Worm (Caenorhabditis elegans) whole organism, early embryonic: ENCODE data around the gene nid-1.

Source experiments
- B0310.2 ChIP-seq: sonication (generic microtip); optimal IDR thresholded peaks from 2 replicates; lab custom pipeline; 2016; ENCODE audit warnings: mild to moderate bottlenecking, missing genetic modification characterization, missing compliant biosample characterization
- F13C5.2 ChIP-seq: sonication (generic microtip); optimal IDR thresholded peaks from 2 replicates; lab custom pipeline; 2017; ENCODE audit warnings: mild to moderate bottlenecking, missing genetic modification characterization, inconsistent platforms, missing compliant biosample characterization
- aly-1 ChIP-seq: sonication (generic microtip); optimal IDR thresholded peaks from 2 replicates; lab custom pipeline; 2016; ENCODE audit warnings: missing genetic modification characterization, missing compliant biosample characterization
- ama-1 ChIP-seq: fragments of 150-350 bp; optimal IDR thresholded peaks from 2 replicates; lab custom pipeline; 2014
- ceh-13 ChIP-seq: fragments of 200-800 bp; sonication (Bioruptor generic); optimal IDR thresholded peaks from 2 replicates; lab custom pipeline; 2018; ENCODE audit warnings: mild to moderate bottlenecking, missing genetic modification characterization, missing compliant biosample characterization
- ceh-36 ChIP-seq: sonication (generic microtip); optimal IDR thresholded peaks from 2 replicates; lab custom pipeline; 2016; ENCODE audit warnings: missing genetic modification characterization, inconsistent platforms, missing compliant biosample characterization
- ets-7 ChIP-seq: sonication (generic microtip); optimal IDR thresholded peaks from 2 replicates; lab custom pipeline; 2016; ENCODE audit warnings: missing genotype, missing genetic modification characterization, missing compliant biosample characterization
- flt-1 ChIP-seq: fragments of 200-800 bp; sonication (Bioruptor generic); IDR thresholded peaks from 2 replicates; pipeline ENCODE4 v1.3.6; 2022; ENCODE audit warnings: missing genetic modification characterization, missing compliant biosample characterization
- hmbx-1 ChIP-seq: sonication (generic microtip); optimal IDR thresholded peaks from 2 replicates; lab custom pipeline; 2016; ENCODE audit warnings: mild to moderate bottlenecking, missing genetic modification characterization, missing compliant biosample characterization
- hmg-4 ChIP-seq: fragments of 200-800 bp; sonication (Bioruptor generic); optimal IDR thresholded peaks from 2 replicates; lab custom pipeline; 2018; ENCODE audit warnings: mild to moderate bottlenecking, missing genetic modification characterization, missing compliant biosample characterization
- hnd-1 ChIP-seq: sonication (generic microtip); optimal IDR thresholded peaks from 2 replicates; lab custom pipeline; 2016; ENCODE audit warnings: missing genetic modification characterization, missing compliant biosample characterization
- pes-1 ChIP-seq: fragments of 200-800 bp; sonication (Bioruptor generic); IDR thresholded peaks from 2 replicates; pipeline ENCODE4 v1.3.6; 2022; ENCODE audit warnings: missing genetic modification reagents, missing genetic modification characterization, missing compliant biosample characterization
- scrt-1 ChIP-seq: fragments of 200-800 bp; sonication (Bioruptor generic); IDR thresholded peaks from 2 replicates; pipeline ENCODE4 v1.3.6; 2022; ENCODE audit warnings: missing genetic modification characterization, missing compliant biosample characterization
- sea-1 ChIP-seq: fragments of 200-800 bp; sonication (Bioruptor generic); conservative IDR thresholded peaks from 2 replicates; pipeline ENCODE4 v1.3.6; 2022; ENCODE audit warnings: missing genetic modification characterization, missing compliant biosample characterization
- tbx-11 ChIP-seq: fragments of 200-800 bp; sonication (Bioruptor generic); IDR thresholded peaks from 2 replicates; pipeline ENCODE4 v1.3.6; 2022; ENCODE audit warnings: missing genetic modification characterization, missing compliant biosample characterization
- tbx-37 ChIP-seq: fragments of 200-800 bp; sonication (Bioruptor generic); conservative IDR thresholded peaks from 2 replicates; pipeline ENCODE4 v1.3.6; 2022; ENCODE audit warnings: missing genetic modification reagents, missing genetic modification characterization, missing compliant biosample characterization
- tra-4 ChIP-seq: sonication (generic microtip); optimal IDR thresholded peaks from 2 replicates; lab custom pipeline; 2017; ENCODE audit warnings: missing genetic modification characterization, missing compliant biosample characterization

The nid-1 gene

ce11 chrV:12908614-12909013 is 1.3 kb upstream of the nid-1 start:
- TF ChIP-seq hmg-4 (peak; percentile 8), hnd-1 (tag; lab: Kevin White, UChicago) (no peak), ama-1 (lab: Kevin White, UChicago) (no peak)

- TF ChIP-seq tbx-37 (GFP tag; lab: Robert Waterston, UW), result no peak
- TF ChIP-seq flt-1, result no peak
- TF ChIP-seq scrt-1, result no peak
- no peak for TF ChIP-seq ceh-13 (GFP tag; lab: Kevin White, UChicago)
- TF ChIP-seq tbx-11 (GFP tag; lab: Robert Waterston, UW), result no peak
- TF ChIP-seq aly-1 (tag; lab: Kevin White, UChicago), result no peak
- TF ChIP-seq hnd-1 (tag; lab: Kevin White, UChicago), result no peak
- TF ChIP-seq pes-1 (GFP tag; lab: Robert Waterston, UW), result no peak
- TF ChIP-seq sea-1 (GFP tag; lab: Robert Waterston, UW), result no peak
- no peak for TF ChIP-seq ets-7 (tag; lab: Kevin White, UChicago)
- no peak for TF ChIP-seq ama-1 (lab: Kevin White, UChicago)
Measured at ce11 chrV:12919705-12920104, 9.8 kb downstream of the nid-1 start, which contains the start of gene lipl-1. Gene lipl-1, plus strand, starts transcription at chrV:12919986.

ce11 chrV:12921680-12922079 is 11.8 kb downstream of the nid-1 start:
- TF ChIP-seq aly-1 (tag; lab: Kevin White, UChicago), result no peak

ce11 chrV:12922308-12922707 is 12.4 kb downstream of the nid-1 start, which contains the start of gene dhrs-4:
Gene dhrs-4, plus strand, starts transcription at chrV:12922608.
- TF ChIP-seq aly-1 (tag; lab: Kevin White, UChicago) (no peak), sea-1 (GFP tag; lab: Robert Waterston, UW) (no peak), ceh-36 (no peak), tra-4 (no peak), scrt-1 (no peak), hmg-4 (no peak), flt-1 (no peak), hmbx-1 (tag; lab: Kevin White, UChicago) (no peak), tbx-11 (GFP tag; lab: Robert Waterston, UW) (no peak), ceh-13 (GFP tag; lab: Kevin White, UChicago) (no peak)

- no peak for TF ChIP-seq aly-1 (tag; lab: Kevin White, UChicago)
- TF ChIP-seq tbx-37 (GFP tag; lab: Robert Waterston, UW), result no peak
- no peak for TF ChIP-seq hnd-1 (tag; lab: Kevin White, UChicago)
- no peak for TF ChIP-seq ets-7 (tag; lab: Kevin White, UChicago)
- TF ChIP-seq tra-4, result no peak
- no peak for TF ChIP-seq F13C5.2
- no peak for TF ChIP-seq tbx-11 (GFP tag; lab: Robert Waterston, UW)
- TF ChIP-seq ceh-36, result no peak
- TF ChIP-seq B0310.2 (tag; lab: Kevin White, UChicago), result no peak
Measured at ce11 chrV:12924128-12924527, 14.2 kb downstream of the nid-1 start, which contains the start of gene pqn-67. Gene pqn-67, plus strand, starts transcription at chrV:12924428.

- TF ChIP-seq scrt-1 (no peak), tra-4 (no peak), flt-1 (no peak), ceh-36 (no peak), ama-1 (lab: Kevin White, UChicago) (no peak), ets-7 (tag; lab: Kevin White, UChicago) (no peak), hmg-4 (no peak), aly-1 (tag; lab: Kevin White, UChicago) (no peak)
Measured at ce11 chrV:12928929-12929532, 19.1 kb downstream of the nid-1 start, which contains the start of gene T16G1.2. Gene T16G1.2, plus strand, starts transcription at chrV:12929482.

- TF ChIP-seq pes-1 (GFP tag; lab: Robert Waterston, UW), result no peak
Measured at ce11 chrV:12933654-12934053, 23.7 kb downstream of the nid-1 start.

ce11 chrV:12934976-12935375 is 25.1 kb downstream of the nid-1 start, which contains the start of gene T16G1.7:
Gene T16G1.7, minus strand, starts transcription at chrV:12935112.
- TF ChIP-seq pes-1 (GFP tag; lab: Robert Waterston, UW) (no peak), ets-7 (tag; lab: Kevin White, UChicago) (no peak), tbx-37 (GFP tag; lab: Robert Waterston, UW) (no peak), tbx-11 (GFP tag; lab: Robert Waterston, UW) (no peak), F13C5.2 (no peak), sea-1 (GFP tag; lab: Robert Waterston, UW) (no peak), aly-1 (tag; lab: Kevin White, UChicago) (no peak), ceh-36 (no peak), tra-4 (no peak), hmg-4 (no peak)

- TF ChIP-seq flt-1 (no peak), scrt-1 (no peak), tbx-37 (GFP tag; lab: Robert Waterston, UW) (no peak), hmg-4 (no peak), B0310.2 (tag; lab: Kevin White, UChicago) (no peak), F13C5.2 (no peak), pes-1 (GFP tag; lab: Robert Waterston, UW) (no peak)
Measured at ce11 chrV:12937098-12937497, 27.2 kb downstream of the nid-1 start, which contains the start of gene T16G1.6. Gene T16G1.6, minus strand, starts transcription at chrV:12937174.
